Fruit fly (Drosophila melanogaster) whole organism, pupa: ENCODE measurements around the gene SPE.

Experiments
- CG10348 ChIP-seq: fragments of 200-800 bp; sonication (Bioruptor generic); IDR thresholded peaks from 2 replicates; pipeline ENCODE4 v1.3.6; 2022; ENCODE audit warnings: missing biosample characterization, missing genetic modification characterization
- CG12605 ChIP-seq: fragments of 200-800 bp; sonication (Bioruptor generic); IDR thresholded peaks from 2 replicates; pipeline ENCODE4 v1.3.6; 2022; ENCODE audit warnings: missing biosample characterization, missing genetic modification characterization
- CG13204 ChIP-seq: fragments of 200-800 bp; sonication (Bioruptor generic); optimal IDR thresholded peaks from 2 replicates; lab custom pipeline; 2018; ENCODE audit warnings: missing biosample characterization, mild to moderate bottlenecking, missing genetic modification characterization, moderate library complexity
- CG14655 ChIP-seq: fragments of 200-800 bp; sonication (Bioruptor generic); optimal IDR thresholded peaks from 3 replicates; lab custom pipeline; 2017; ENCODE audit warnings: mild to moderate bottlenecking, missing biosample characterization, missing genetic modification reagents, missing genetic modification characterization
- CG15710 ChIP-seq: fragments of 200-800 bp; sonication (Bioruptor generic); optimal IDR thresholded peaks from 2 replicates; lab custom pipeline; 2018; ENCODE audit warnings: missing biosample characterization, mild to moderate bottlenecking, missing genetic modification characterization, moderate library complexity
- CG17806 ChIP-seq: fragments of 200-800 bp; sonication (Bioruptor generic); optimal IDR thresholded peaks from 2 replicates; lab custom pipeline; 2018; ENCODE audit warnings: missing biosample characterization, mild to moderate bottlenecking, missing genetic modification characterization, moderate library complexity
- CG32121 ChIP-seq: fragments of 200-800 bp; sonication (Bioruptor generic); IDR thresholded peaks from 2 replicates; pipeline ENCODE4 v1.3.6; 2022; ENCODE audit warnings: missing biosample characterization, missing genetic modification characterization
- CG34367 ChIP-seq: fragments of 200-800 bp; sonication (Bioruptor generic); optimal IDR thresholded peaks from 2 replicates; lab custom pipeline; 2018; ENCODE audit warnings: missing biosample characterization, mild to moderate bottlenecking, missing genetic modification characterization
- CG4496 ChIP-seq: fragments of 200-800 bp; sonication (Bioruptor generic); IDR thresholded peaks from 3 replicates; pipeline ENCODE4 v1.3.6; 2022; ENCODE audit warnings: missing biosample characterization, missing genetic modification characterization
- CG8159 ChIP-seq: fragments of 200-800 bp; sonication (Bioruptor generic); optimal IDR thresholded peaks from 3 replicates; lab custom pipeline; 2018; ENCODE audit warnings: missing biosample characterization, mild to moderate bottlenecking, missing genetic modification characterization, moderate library complexity
- CG8301 ChIP-seq: fragments of 200-800 bp; sonication (Bioruptor generic); optimal IDR thresholded peaks from 2 replicates; lab custom pipeline; 2018; ENCODE audit warnings: missing biosample characterization, mild to moderate bottlenecking, missing genetic modification characterization
- CG9948 ChIP-seq: fragments of 200-800 bp; sonication (Bioruptor generic); optimal IDR thresholded peaks from 2 replicates; lab custom pipeline; 2018; ENCODE audit warnings: missing biosample characterization, mild to moderate bottlenecking, missing genetic modification characterization, moderate library complexity
- D1 ChIP-seq: fragments of 200-800 bp; sonication (Bioruptor generic); optimal IDR thresholded peaks from 2 replicates; lab custom pipeline; 2018; ENCODE audit warnings: missing biosample characterization, mild to moderate bottlenecking, missing genetic modification characterization, moderate library complexity
- EcR ChIP-seq: fragments of 200-800 bp; sonication (Bioruptor generic); optimal IDR thresholded peaks from 3 replicates; lab custom pipeline; 2019; ENCODE audit warnings: missing biosample characterization, missing genetic modification characterization, mild to moderate bottlenecking, moderate library complexity, missing genetic modification reagents
- Ets98B ChIP-seq: fragments of 200-800 bp; sonication (Bioruptor generic); IDR thresholded peaks from 2 replicates; pipeline ENCODE4 v1.3.6; 2022; ENCODE audit warnings: missing biosample characterization, missing genetic modification characterization
- Pif1A ChIP-seq: fragments of 200-800 bp; sonication (Bioruptor generic); optimal IDR thresholded peaks from 3 replicates; lab custom pipeline; 2016; ENCODE audit warnings: missing biosample characterization, missing genetic modification characterization
- Pif1B ChIP-seq: fragments of 200-800 bp; sonication (Bioruptor generic); optimal IDR thresholded peaks from 3 replicates; lab custom pipeline; 2016; ENCODE audit warnings: missing biosample characterization, missing genetic modification characterization
- Snoo ChIP-seq: fragments of 200-800 bp; sonication (Bioruptor generic); optimal IDR thresholded peaks from 3 replicates; lab custom pipeline; 2017; ENCODE audit warnings: missing biosample characterization, mild to moderate bottlenecking, missing genetic modification characterization, inconsistent platforms
- fd96Ca ChIP-seq: fragments of 200-800 bp; sonication (Bioruptor generic); IDR thresholded peaks from 3 replicates; pipeline ENCODE4 v1.3.6; 2022; ENCODE audit warnings: missing biosample characterization, missing genetic modification characterization
- gl ChIP-seq: fragments of 200-800 bp; sonication (Bioruptor generic); optimal IDR thresholded peaks from 2 replicates; lab custom pipeline; 2018; ENCODE audit warnings: missing biosample characterization, mild to moderate bottlenecking, missing genetic modification characterization
- rn ChIP-seq: fragments of 200-800 bp; sonication (Bioruptor generic); IDR thresholded peaks from 2 replicates; pipeline ENCODE4 v1.3.6; 2022; ENCODE audit warnings: missing biosample characterization, missing genetic modification characterization

SPE gene

dm6 chr3R:23718297-23718941 is 32.4 kb downstream of the SPE start, which contains the start of gene nau:
nau (minus strand) TSS chr3R:23718357.
- no peak for TF ChIP-seq Pif1B (GFP tag; lab: Kevin White, UChicago)
- no peak for TF ChIP-seq CG12605 (GFP tag; lab: Robert Waterston, UW)
- TF ChIP-seq Snoo (tag; lab: Kevin White, UChicago), result no peak
- TF ChIP-seq CG13204, result no peak
- no peak for TF ChIP-seq CG4496 (GFP tag; lab: Robert Waterston, UW)
- TF ChIP-seq Pif1A (GFP tag; lab: Kevin White, UChicago), result no peak
- TF ChIP-seq CG10348, result no peak
- no peak for TF ChIP-seq CG17806
- TF ChIP-seq EcR, result no peak
- no peak for TF ChIP-seq gl (tag; lab: Kevin White, UChicago)
- no peak for TF ChIP-seq CG34367 (tag; lab: Kevin White, UChicago)
- TF ChIP-seq D1 (tag; lab: Kevin White, UChicago), result no peak
- no peak for TF ChIP-seq CG8301 (tag; lab: Kevin White, UChicago)
- no peak for TF ChIP-seq CG9948 (tag; lab: Kevin White, UChicago)
- TF ChIP-seq CG14655 (GFP tag; lab: Kevin White, UChicago), result no peak

dm6 chr3R:23721525-23721924 is 35.5 kb downstream of the SPE start, which contains the start of gene CG10232:
CG10232 (minus strand) TSS chr3R:23721625.
- TF ChIP-seq CG4496 (GFP tag; lab: Robert Waterston, UW), result no peak
- TF ChIP-seq CG9948 (tag; lab: Kevin White, UChicago), result no peak
- TF ChIP-seq rn (GFP tag; lab: Robert Waterston, UW), result no peak
- no peak for TF ChIP-seq CG14655 (GFP tag; lab: Kevin White, UChicago)
- TF ChIP-seq CG34367 (tag; lab: Kevin White, UChicago), result no peak
- no peak for TF ChIP-seq gl (tag; lab: Kevin White, UChicago)

dm6 chr3R:23721936-23722335 is 35.9 kb downstream of the SPE start:
- TF ChIP-seq D1 (tag; lab: Kevin White, UChicago) (peak; percentile 84), CG13204 (no peak), CG12605 (GFP tag; lab: Robert Waterston, UW) (no peak), CG9948 (tag; lab: Kevin White, UChicago) (no peak)

dm6 chr3R:23722680-23723372 is 36.8 kb downstream of the SPE start, which contains the start of gene CG10365:
CG10365 (plus strand) TSS chr3R:23723331.
- TF ChIP-seq gl (tag; lab: Kevin White, UChicago) (peak; percentile 45), CG10348 (no peak; the same call in 1 of the 2 replicates), CG17806 (peak; percentile 94), Pif1B (GFP tag; lab: Kevin White, UChicago) (peak; percentile 56), CG8301 (tag; lab: Kevin White, UChicago) (peak; percentile 94), Ets98B (GFP tag; lab: Robert Waterston, UW) (peak; percentile 78), Pif1A (GFP tag; lab: Kevin White, UChicago) (peak; percentile 70), EcR (peak; percentile 41), CG15710 (peak; percentile 93), Snoo (tag; lab: Kevin White, UChicago) (peak; percentile 87), CG14655 (GFP tag; lab: Kevin White, UChicago) (peak; percentile 89), CG9948 (tag; lab: Kevin White, UChicago) (peak; percentile 96), fd96Ca (no peak), CG34367 (tag; lab: Kevin White, UChicago) (peak; percentile 86), CG4496 (GFP tag; lab: Robert Waterston, UW) (peak; percentile 90), CG12605 (GFP tag; lab: Robert Waterston, UW) (peak; percentile 93), CG32121 (peak; percentile 88), CG8159 (tag; lab: Kevin White, UChicago) (peak; percentile 97), CG13204 (peak; percentile 55), D1 (tag; lab: Kevin White, UChicago) (peak; percentile 96), rn (GFP tag; lab: Robert Waterston, UW) (peak; percentile 86)

dm6 chr3R:23723381-23724034 is 37.5 kb downstream of the SPE start:
- TF ChIP-seq CG4496 (GFP tag; lab: Robert Waterston, UW) (peak; percentile 55; the same call in 1 of the 3 replicates), CG32121 (peak; percentile 68), EcR (peak; percentile 73), CG10348 (no peak), Pif1B (GFP tag; lab: Kevin White, UChicago) (peak; percentile 29), fd96Ca (peak; percentile 56), Pif1A (GFP tag; lab: Kevin White, UChicago) (no peak), CG17806 (peak; percentile 36), CG13204 (no peak), CG12605 (GFP tag; lab: Robert Waterston, UW) (no peak; the same call in 1 of the 2 replicates), gl (tag; lab: Kevin White, UChicago) (peak; percentile 79), D1 (tag; lab: Kevin White, UChicago) (no peak), CG9948 (tag; lab: Kevin White, UChicago) (no peak), Ets98B (GFP tag; lab: Robert Waterston, UW) (peak; percentile 60), CG14655 (GFP tag; lab: Kevin White, UChicago) (peak; percentile 40), CG8159 (tag; lab: Kevin White, UChicago) (peak; percentile 42), CG15710 (peak; percentile 23), Snoo (tag; lab: Kevin White, UChicago) (no peak), rn (GFP tag; lab: Robert Waterston, UW) (no peak), CG8301 (tag; lab: Kevin White, UChicago) (peak; percentile 40), CG34367 (tag; lab: Kevin White, UChicago) (peak; percentile 41)
